Fruit fly (Drosophila melanogaster) S2 (cell line): ENCODE measurements around the gene CG43362.

Experiments
- CG8478 ChIP-seq: fragments of >200 bp; optimal IDR thresholded peaks from 2 replicates; lab custom pipeline; 2018
- CTCF ChIP-seq, 2 experiments: fragments of >200 bp; optimal IDR thresholded peaks; 2 replicates each; lab custom pipeline; 2018

Gene CG43362

DNA sequence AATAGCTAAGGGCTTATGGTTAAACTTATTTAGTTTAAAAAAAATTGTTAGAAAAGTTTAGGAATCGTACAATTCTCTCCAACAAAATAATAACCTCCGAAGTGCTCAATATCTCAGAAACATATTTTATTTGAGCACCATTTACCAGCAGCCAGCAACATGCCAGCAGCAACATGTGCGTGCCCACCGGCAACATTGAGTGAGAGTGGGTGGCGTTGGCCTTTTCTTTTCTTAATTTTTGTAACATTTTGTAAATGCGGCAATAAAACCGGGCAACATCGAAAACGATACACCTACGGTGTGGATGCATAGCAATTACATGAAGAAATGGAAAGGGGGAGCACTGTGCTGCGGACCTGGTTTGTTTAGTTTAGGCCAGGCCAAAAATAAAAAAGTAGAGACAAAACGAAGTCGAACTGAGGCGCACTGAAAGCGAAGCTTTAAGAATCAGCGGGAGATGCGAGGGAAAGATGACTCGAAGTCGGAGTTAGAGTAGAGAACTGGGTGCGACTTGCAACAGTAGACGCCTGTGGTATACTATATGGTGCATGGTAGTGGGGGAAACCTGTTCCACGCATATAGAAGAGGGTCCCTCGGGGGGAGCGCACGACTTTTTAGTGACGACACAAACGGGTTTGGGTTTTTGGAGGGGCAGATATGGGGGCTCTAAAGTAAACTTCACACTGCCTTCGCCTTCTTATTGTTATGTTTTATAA is 20.5 kb upstream of the CG43362 start:
- TF ChIP-seq CG8478 (no peak), CTCF (optimal IDR thresholded peaks at IDR 0.05; lab: Kevin White, UChicago) (no peak)

dm6 chr2L:18310489-18310888 is 19.2 kb upstream of the CG43362 start:
- TF ChIP-seq CG8478: no peak
- TF ChIP-seq CTCF (optimal IDR thresholded peaks at IDR 0.05; lab: Kevin White, UChicago): no peak

- TF ChIP-seq CTCF (optimal IDR thresholded peaks at IDR 0.05; lab: Kevin White, UChicago) (no peak), CG8478 (no peak)
Measured at dm6 chr2L:18309346-18309745, 18.1 kb upstream of the CG43362 start, which contains the start of gene CG43354. Gene CG43354, minus strand, starts transcription at chr2L:18309446.

dm6 chr2L:18308652-18309051 is 17.4 kb upstream of the CG43362 start:
- TF ChIP-seq CTCF (optimal IDR thresholded peaks at IDR 0.05; lab: Kevin White, UChicago) (no peak), CG8478 (no peak)

DNA sequence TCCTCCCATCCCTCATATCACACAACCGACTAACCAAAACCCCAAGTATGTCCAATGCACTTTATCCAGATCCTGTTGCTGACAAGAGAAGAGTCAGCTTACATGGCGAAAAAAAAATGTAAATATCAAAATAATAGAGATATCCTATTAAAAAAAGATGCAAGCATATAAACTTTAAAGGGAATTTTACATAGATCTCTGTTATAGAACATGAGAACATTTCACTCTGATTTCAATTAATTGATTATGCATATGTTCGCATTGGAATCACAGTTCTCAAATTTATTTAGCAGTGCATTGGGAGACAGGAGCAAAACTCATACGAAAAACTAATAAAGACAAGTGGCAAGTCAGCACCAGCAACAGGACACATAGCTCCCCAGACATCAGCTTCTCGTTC is 16.6 kb upstream of the CG43362 start:
- TF ChIP-seq CTCF (optimal IDR thresholded peaks at IDR 0.05; lab: Kevin White, UChicago) (no peak), CG8478 (no peak)

- TF ChIP-seq CG8478 (no peak), CTCF (optimal IDR thresholded peaks at IDR 0.05; lab: Kevin White, UChicago) (no peak)
Measured at dm6 chr2L:18305057-18305829, 14.0 kb upstream of the CG43362 start.

dm6 chr2L:18304469-18304868 is 13.2 kb upstream of the CG43362 start:
- TF ChIP-seq CG8478 (no peak), CTCF (optimal IDR thresholded peaks at IDR 0.05; lab: Kevin White, UChicago) (no peak)

DNA sequence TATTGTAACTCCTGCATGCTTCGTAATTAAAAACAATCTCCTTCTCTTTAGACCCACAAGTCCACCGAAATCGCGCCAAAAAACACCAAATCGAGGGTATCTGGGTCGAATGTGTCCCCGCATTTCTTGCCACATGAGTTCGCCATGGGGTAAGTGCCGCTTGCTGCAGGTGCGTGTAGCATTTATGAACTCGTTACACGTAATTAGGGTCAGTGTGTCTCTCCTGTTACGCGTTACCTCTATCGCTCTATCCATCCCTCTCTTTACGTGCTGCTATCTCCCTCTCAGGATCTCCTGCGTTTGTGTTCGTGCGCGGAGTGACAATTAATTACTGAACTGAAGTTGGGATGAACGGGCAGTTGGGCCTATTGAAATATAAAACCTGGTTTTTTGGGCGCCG is 11.5 kb upstream of the CG43362 start:
- TF ChIP-seq CTCF (optimal IDR thresholded peaks at IDR 0.05; lab: Kevin White, UChicago) (no peak), CG8478 (no peak)

dm6 chr2L:18298541-18298940 is 7.3 kb upstream of the CG43362 start:
- TF ChIP-seq CG8478: no peak
- no peak for TF ChIP-seq CTCF (optimal IDR thresholded peaks at IDR 0.05; lab: Kevin White, UChicago)

DNA sequence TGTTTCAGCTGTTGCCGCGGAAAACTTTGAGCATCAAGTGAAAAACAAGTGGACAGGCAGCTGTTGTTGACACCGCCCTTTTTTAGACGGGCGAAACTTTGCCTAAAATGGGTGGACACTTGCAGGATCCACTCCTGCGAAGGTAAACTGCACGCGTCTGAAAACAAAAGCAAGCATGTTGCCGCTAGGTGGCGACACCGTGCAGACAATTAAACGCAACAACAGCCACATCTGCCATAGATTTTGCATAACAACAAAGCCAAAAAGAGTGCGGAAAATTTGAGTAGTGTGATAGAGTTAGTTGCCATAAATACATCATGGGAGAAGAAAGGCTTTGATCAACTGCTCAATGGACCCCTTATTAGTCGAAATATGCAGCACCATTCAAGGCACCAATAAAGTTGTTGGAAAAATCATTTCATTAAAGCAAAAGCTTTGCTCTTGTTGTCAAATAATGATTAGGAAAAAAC is 3.2 kb upstream of the CG43362 start, which contains the start of gene CG5790:
CG5790 (plus strand) TSS at position 420 of the 470 bp plus-strand sequence.
- peak; percentile 82 to 90 for TF ChIP-seq CTCF (optimal IDR thresholded peaks at IDR 0.05; lab: Kevin White, UChicago)
- no peak for TF ChIP-seq CG8478

dm6 chr2L:18292222-18292621 is 960 bp upstream of the CG43362 start, which contains the start of gene Sfp36F:
Gene Sfp36F, plus strand, starts transcription at chr2L:18292522.
- TF ChIP-seq CTCF (optimal IDR thresholded peaks at IDR 0.05; lab: Kevin White, UChicago): no peak
- TF ChIP-seq CG8478: no peak

DNA sequence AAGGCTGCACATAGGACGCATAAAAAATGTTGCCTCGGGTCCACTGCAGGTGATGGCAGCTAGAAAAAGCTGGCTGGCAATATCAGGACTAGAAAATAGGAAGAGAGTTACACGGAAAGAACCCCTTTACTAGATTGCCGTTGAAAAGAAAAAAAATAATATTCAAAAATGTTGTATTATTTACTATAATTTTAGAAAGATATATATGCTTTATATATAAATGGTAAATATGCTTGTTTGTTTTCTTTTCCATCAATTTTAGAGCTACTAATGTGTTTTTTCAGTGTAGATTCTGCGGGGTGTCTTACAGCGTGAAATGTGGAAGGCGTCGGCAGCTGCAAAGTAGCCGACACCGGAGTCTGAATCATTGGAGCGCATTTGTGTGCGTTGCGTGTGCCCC is 4.1 kb downstream of the CG43362 start:
- no peak for TF ChIP-seq CTCF (optimal IDR thresholded peaks at IDR 0.05; lab: Kevin White, UChicago)
- no peak for TF ChIP-seq CG8478

DNA sequence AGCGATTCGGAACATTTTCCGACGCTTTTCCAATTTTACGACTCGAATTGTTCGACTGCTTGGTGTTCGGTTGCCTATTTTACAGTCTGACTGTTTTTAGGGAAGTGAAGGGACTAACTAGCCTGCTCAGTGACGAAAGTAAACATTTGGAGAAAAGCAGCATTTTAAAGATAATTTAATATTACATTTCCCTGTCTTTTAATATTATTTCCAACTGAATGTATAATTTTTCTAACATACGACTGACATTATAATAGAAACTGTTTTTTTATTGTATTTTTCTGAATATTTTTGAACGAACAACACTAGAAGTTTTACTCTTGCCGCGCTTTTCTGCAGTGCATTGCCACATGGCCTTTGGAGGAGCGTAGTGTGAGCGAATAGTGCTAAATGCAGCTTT is 5.6 kb downstream of the CG43362 start, which contains the start of gene CG31787:
CG31787 (minus strand) TSS at position 101 of the 400 bp plus-strand sequence.
- TF ChIP-seq CTCF (optimal IDR thresholded peaks at IDR 0.05; lab: Kevin White, UChicago) (no peak), CG8478 (no peak)

dm6 chr2L:18284150-18284842 is 7.0 kb downstream of the CG43362 start:
- TF ChIP-seq CG8478 (no peak), CTCF (optimal IDR thresholded peaks at IDR 0.05; lab: Kevin White, UChicago) (peak; percentile 59 to 67)

- no peak for TF ChIP-seq CTCF (optimal IDR thresholded peaks at IDR 0.05; lab: Kevin White, UChicago)
- TF ChIP-seq CG8478: no peak
Measured at dm6 chr2L:18275663-18276062, 15.6 kb downstream of the CG43362 start, which contains the start of gene CG42750. Gene CG42750, minus strand, starts transcription at chr2L:18275770.
